Worm (Caenorhabditis elegans) whole organism, L3 larva: ENCODE measurements around the gene ins-5.
A peak's percentile ranks its signal among the peaks of the same experiment; 100 is the strongest.

ENCODE experiments used
- R02D3.7 ChIP-seq: fragments of 150-350 bp; optimal IDR thresholded peaks from 2 replicates; lab custom pipeline; 2014; ENCODE audit warnings: missing biosample characterization, missing genetic modification characterization
- ZK546.5 ChIP-seq: sonication (generic microtip); optimal IDR thresholded peaks from 2 replicates; lab custom pipeline; 2017; ENCODE audit warnings: missing biosample characterization, missing genetic modification characterization
- aly-2 ChIP-seq: fragments of 150-350 bp; optimal IDR thresholded peaks from 2 replicates; lab custom pipeline; 2014; ENCODE audit warnings: missing biosample characterization, missing genetic modification characterization
- ceh-28 ChIP-seq: fragments of 150-350 bp; optimal IDR thresholded peaks from 2 replicates; lab custom pipeline; 2014; ENCODE audit warnings: missing biosample characterization, missing genetic modification reagents, missing genetic modification characterization
- egl-27 ChIP-seq: sonication (generic microtip); optimal IDR thresholded peaks from 4 replicates; lab custom pipeline; 2017; ENCODE audit warnings: missing biosample characterization, missing genetic modification reagents, missing genetic modification characterization
- egl-5 ChIP-seq: fragments of 150-350 bp; optimal IDR thresholded peaks from 2 replicates; lab custom pipeline; 2017; ENCODE audit warnings: missing biosample characterization, missing genetic modification reagents, missing genetic modification characterization, inconsistent platforms
- elt-1 ChIP-seq: fragments of 150-350 bp; optimal IDR thresholded peaks from 2 replicates; lab custom pipeline; 2014; ENCODE audit warnings: missing biosample characterization, missing genetic modification characterization
- elt-2 ChIP-seq: sonication (generic microtip); optimal IDR thresholded peaks from 2 replicates; lab custom pipeline; 2016; ENCODE audit warnings: missing genetic modification reagents, mild to moderate bottlenecking, missing genetic modification characterization, missing compliant biosample characterization
- elt-3 ChIP-seq, 3 experiments: fragments of 150-350 bp in 1 of 3; sonication (generic microtip) in 2 of 3; optimal IDR thresholded peaks; 2 replicates in 2 of 3; 4 replicates in 1 of 3; lab custom pipeline; 2014 to 2017; ENCODE audit warnings: missing biosample characterization in 3 of 3, missing genetic modification characterization in 3 of 3
- eor-1 ChIP-seq, 2 experiments: fragments of 150-350 bp; optimal IDR thresholded peaks; 2 replicates each; lab custom pipeline; 2014 to 2018; ENCODE audit warnings: missing biosample characterization in 2 of 2, missing genetic modification characterization in 2 of 2
- hmg-11 ChIP-seq: sonication (generic microtip); optimal IDR thresholded peaks from 2 replicates; lab custom pipeline; 2016; ENCODE audit warnings: missing genetic modification characterization, missing compliant biosample characterization
- jun-1 ChIP-seq: fragments of 150-350 bp; optimal IDR thresholded peaks from 2 replicates; lab custom pipeline; 2014; ENCODE audit warnings: missing biosample characterization, missing genetic modification reagents, missing genetic modification characterization
- lin-39 ChIP-seq: fragments of 150-350 bp; optimal IDR thresholded peaks from 2 replicates; lab custom pipeline; 2018; ENCODE audit warnings: missing biosample characterization, missing genetic modification reagents, missing genetic modification characterization
- lsy-12 ChIP-seq: sonication (generic microtip); optimal IDR thresholded peaks from 2 replicates; lab custom pipeline; 2016; ENCODE audit warnings: mild to moderate bottlenecking, missing genetic modification characterization, missing compliant biosample characterization
- mdl-1 ChIP-seq: fragments of 150-350 bp; optimal IDR thresholded peaks from 2 replicates; lab custom pipeline; 2014; ENCODE audit warnings: missing biosample characterization, missing genetic modification characterization
- mml-1 ChIP-seq: fragments of 150-350 bp; sonication (generic microtip); optimal IDR thresholded peaks from 3 replicates; lab custom pipeline; 2014; ENCODE audit warnings: missing biosample characterization, missing genetic modification characterization
- nfya-1 ChIP-seq: sonication (generic microtip); optimal IDR thresholded peaks from 2 replicates; lab custom pipeline; 2017; ENCODE audit warnings: missing genetic modification characterization, mild to moderate bottlenecking, missing compliant biosample characterization, antibody characterized with exemption, moderate library complexity; ENCODE audit not compliant: insufficient read depth
- nhr-11 ChIP-seq: fragments of 150-350 bp; optimal IDR thresholded peaks from 2 replicates; lab custom pipeline; 2014; ENCODE audit warnings: missing biosample characterization, missing genetic modification characterization
- nhr-23 ChIP-seq: fragments of 150-350 bp; optimal IDR thresholded peaks from 2 replicates; lab custom pipeline; 2014; ENCODE audit warnings: missing biosample characterization, missing genetic modification reagents, missing genetic modification characterization
- nhr-25 ChIP-seq: sonication (generic microtip); optimal IDR thresholded peaks from 2 replicates; lab custom pipeline; 2017; ENCODE audit warnings: missing biosample characterization, missing genetic modification characterization
- nhr-67 ChIP-seq: fragments of 150-350 bp; optimal IDR thresholded peaks from 2 replicates; lab custom pipeline; 2014; ENCODE audit warnings: missing biosample characterization, missing genetic modification characterization
- pha-4 ChIP-seq: fragments of 150-350 bp; optimal IDR thresholded peaks from 2 replicates; lab custom pipeline; 2014; ENCODE audit warnings: missing biosample characterization, missing genetic modification reagents, missing genetic modification characterization
- pqm-1 ChIP-seq: fragments of 150-350 bp; optimal IDR thresholded peaks from 2 replicates; lab custom pipeline; 2017; ENCODE audit warnings: missing biosample characterization, missing genetic modification characterization, inconsistent platforms
- skn-1 ChIP-seq: fragments of 150-350 bp; optimal IDR thresholded peaks from 2 replicates; lab custom pipeline; 2014; ENCODE audit warnings: missing biosample characterization, missing genetic modification characterization
- zag-1 ChIP-seq: fragments of 150-350 bp; optimal IDR thresholded peaks from 2 replicates; lab custom pipeline; 2014; ENCODE audit warnings: missing biosample characterization, missing genetic modification characterization
- ztf-4 ChIP-seq: fragments of 150-350 bp; optimal IDR thresholded peaks from 2 replicates; lab custom pipeline; 2014; ENCODE audit warnings: missing biosample characterization, missing genetic modification characterization

The ins-5 gene

DNA sequence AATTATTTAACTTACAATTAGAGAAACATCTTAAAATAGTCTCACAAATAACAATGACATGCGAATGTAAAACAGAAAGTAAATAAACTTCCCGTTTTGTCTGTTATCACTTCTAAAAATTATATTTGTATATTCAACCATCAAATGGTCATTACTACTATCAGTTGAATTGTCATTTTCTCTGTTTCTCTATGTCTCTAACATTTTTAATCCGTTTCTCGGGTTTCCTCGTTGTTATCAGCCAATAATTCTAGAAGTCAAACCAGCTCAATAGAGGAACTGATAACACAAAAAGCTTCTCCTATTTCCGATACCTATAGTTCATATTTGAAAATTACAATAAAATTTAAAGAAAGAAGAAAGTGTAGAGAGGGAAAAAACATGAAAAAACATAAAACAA, 29.3 kb downstream of the ins-5 start:
- no peak for TF ChIP-seq nhr-25
- TF ChIP-seq pha-4 (tag; lab: Kevin White, UChicago) = peak; percentile 87
- TF ChIP-seq skn-1 (tag; lab: Kevin White, UChicago) = peak; percentile 76
- TF ChIP-seq eor-1 (tag; optimal IDR thresholded peaks at IDR 0.05; lab: Kevin White, UChicago) = no peak
- TF ChIP-seq ceh-28 = peak; percentile 46
- TF ChIP-seq elt-2 = peak; percentile 100
- no peak for TF ChIP-seq R02D3.7 (tag; lab: Kevin White, UChicago)
- peak; percentile 92 for TF ChIP-seq jun-1 (tag; lab: Kevin White, UChicago)
- no peak for TF ChIP-seq nfya-1 (tag; lab: Kevin White, UChicago)
- TF ChIP-seq pqm-1 (tag; lab: Kevin White, UChicago) = peak; percentile 100
- TF ChIP-seq egl-27 = peak; percentile 69
- TF ChIP-seq, all 47 proteins: peak for 7

DNA sequence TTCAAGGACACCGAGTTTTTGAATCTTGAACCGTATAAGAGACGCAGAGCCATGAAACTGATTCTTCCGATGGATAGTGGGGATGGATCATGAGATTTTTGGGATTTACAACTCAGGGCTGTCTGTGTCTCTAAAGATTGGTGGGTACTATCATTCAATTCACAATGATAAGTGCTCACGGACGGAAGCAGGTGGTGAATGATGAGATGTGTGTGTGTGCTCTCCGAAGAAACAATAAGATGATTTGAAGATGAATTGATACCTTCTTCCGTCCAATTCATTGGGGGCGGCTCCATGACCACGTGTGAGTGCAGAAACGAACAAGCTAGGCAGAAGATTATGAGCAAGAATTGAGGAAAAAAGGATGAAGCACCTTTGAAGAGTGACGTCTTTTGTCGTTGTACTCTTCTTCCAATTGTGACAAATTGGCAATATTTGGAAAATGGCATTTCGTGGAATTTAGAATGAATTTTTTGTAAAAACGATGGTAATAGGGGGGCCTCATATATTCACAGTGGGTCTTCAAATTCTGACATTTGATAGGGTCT, 31.3 kb downstream of the ins-5 start:
- TF ChIP-seq aly-2 (tag; lab: Kevin White, UChicago) (no peak), nfya-1 (tag; lab: Kevin White, UChicago) (peak; percentile 22), pqm-1 (tag; lab: Kevin White, UChicago) (no peak), nhr-11 (peak; percentile 35), jun-1 (tag; lab: Kevin White, UChicago) (no peak), elt-3 (tag; optimal IDR thresholded peaks at IDR 0.05; lab: Kevin White, UChicago) (no peak), zag-1 (tag; lab: Kevin White, UChicago) (no peak), elt-1 (no peak), egl-5 (peak; percentile 35), skn-1 (tag; lab: Kevin White, UChicago) (no peak), lin-39 (tag; lab: Kevin White, UChicago) (peak; percentile 36)

DNA sequence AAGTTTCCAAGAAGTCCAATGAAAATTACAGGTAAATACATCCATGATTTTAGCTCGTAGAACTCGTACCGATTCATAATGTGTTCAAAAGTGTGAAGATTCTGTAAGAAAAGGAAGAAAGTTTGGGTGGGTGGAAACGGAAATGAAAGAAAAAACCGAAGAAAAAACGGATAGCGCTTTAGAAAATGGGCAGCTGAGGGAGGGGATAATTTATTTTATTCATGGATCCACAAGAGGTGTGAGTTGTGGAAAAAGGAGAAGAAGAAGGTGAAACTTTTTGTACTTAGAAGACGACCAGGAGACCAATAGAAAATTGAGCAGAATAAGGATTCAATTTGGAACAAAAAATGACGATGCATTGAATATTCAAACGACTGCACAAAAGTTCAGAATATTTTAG, 33.7 kb downstream of the ins-5 start, which contains the start of gene frpr-16:
Gene frpr-16 (minus strand): TSS at position 101 of the 400 bp plus-strand sequence.
- no peak for TF ChIP-seq nhr-23 (tag; lab: Kevin White, UChicago)
- no peak for TF ChIP-seq zag-1 (tag; lab: Kevin White, UChicago)
- no peak for TF ChIP-seq lsy-12 (tag; lab: Kevin White, UChicago)

DNA sequence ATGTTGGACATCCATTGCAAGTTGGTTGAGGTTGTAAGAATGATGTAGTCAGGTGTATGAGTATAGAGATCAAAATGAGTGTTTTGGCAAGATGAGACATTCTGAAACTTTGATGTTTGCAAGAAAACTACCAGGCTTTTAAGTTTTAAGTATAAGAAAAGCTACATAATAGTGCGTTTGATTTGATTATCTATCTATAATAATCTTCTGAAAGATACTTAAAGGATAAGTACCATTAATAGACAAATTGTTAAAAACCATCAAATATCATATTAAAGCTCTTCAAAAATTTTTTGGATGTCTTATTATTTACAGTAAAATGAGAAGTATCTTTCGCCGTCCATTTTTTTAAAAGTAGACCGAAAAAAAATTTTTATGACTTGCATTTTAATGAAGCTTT, 45.8 kb downstream of the ins-5 start, which contains the start of gene R12C12.10:
Gene R12C12.10 (minus strand): TSS at position 101 of the 400 bp plus-strand sequence.
- no peak for TF ChIP-seq pha-4 (tag; lab: Kevin White, UChicago)
- TF ChIP-seq mdl-1 (tag; lab: Kevin White, UChicago) = no peak
- no peak for TF ChIP-seq mml-1 (tag; lab: Kevin White, UChicago)
- no peak for TF ChIP-seq egl-27
- TF ChIP-seq nhr-67 (tag; lab: Kevin White, UChicago) = no peak

DNA sequence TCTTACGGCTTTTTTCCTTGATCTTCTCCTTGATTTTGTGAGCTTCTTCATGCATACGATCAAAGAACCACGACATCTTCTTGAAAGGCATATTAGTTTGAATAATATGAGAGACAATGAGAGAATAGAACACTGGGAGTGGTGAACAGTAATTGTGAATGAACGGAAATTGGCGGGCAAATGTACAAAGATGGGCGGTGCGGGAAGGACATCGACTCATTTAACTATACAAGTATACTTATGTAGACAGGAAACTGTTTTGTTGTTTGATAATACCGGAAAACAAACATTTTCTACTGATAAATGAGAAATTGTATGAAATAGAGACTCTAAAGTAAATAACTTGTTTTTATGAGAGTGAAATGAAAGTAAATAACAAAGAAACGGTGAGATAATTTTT, 47.7 kb downstream of the ins-5 start, which contains the start of gene R12C12.5:
Gene R12C12.5 (minus strand): TSS at position 101 of the 400 bp plus-strand sequence.
- no peak for TF ChIP-seq eor-1 (tag; optimal IDR thresholded peaks at IDR 0.05; lab: Kevin White, UChicago)
- TF ChIP-seq pha-4 (tag; lab: Kevin White, UChicago) = peak; percentile 59

DNA sequence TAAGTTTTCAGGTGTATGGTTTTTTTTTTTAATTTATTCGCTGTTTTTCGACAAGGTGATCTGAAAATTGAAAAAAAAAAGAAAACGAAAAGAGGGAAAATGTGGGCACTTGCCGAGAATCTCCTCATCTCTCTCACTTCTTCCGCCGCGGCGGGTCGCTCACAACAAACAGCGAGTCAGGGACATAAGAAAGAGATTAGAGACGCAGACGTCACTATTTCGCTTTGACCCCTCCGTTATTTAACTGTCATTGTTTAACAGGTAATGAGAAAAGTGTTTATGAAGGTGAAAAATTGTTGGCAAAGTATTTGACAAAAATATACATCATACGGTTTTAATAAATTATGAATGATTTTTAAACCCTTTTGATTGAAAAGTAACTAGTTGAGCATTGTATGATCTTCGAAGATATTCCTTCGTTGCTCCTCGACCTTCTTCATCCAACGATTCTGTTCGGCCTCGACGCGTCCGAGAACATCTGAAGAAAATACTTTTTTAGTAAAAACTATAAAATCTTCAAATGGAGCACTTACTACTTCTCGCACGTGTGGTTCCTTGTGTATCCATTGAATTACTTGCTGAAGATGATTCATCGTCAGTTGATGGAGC, 48.8 kb downstream of the ins-5 start:
- TF ChIP-seq egl-5 (peak; percentile 30), mdl-1 (tag; lab: Kevin White, UChicago) (no peak), pha-4 (tag; lab: Kevin White, UChicago) (peak; percentile 49), nhr-23 (tag; lab: Kevin White, UChicago) (peak; percentile 22), ztf-4 (tag; lab: Kevin White, UChicago) (no peak), lin-39 (tag; lab: Kevin White, UChicago) (peak; percentile 8), nfya-1 (tag; lab: Kevin White, UChicago) (peak; percentile 43), elt-2 (no peak), egl-27 (no peak), ZK546.5 (tag; lab: Kevin White, UChicago) (no peak), nhr-25 (peak; percentile 41), hmg-11 (peak; percentile 36)
- TF ChIP-seq, all 47 proteins: peak for 7
